Fruit fly (Drosophila melanogaster) whole organism, embryonic: ENCODE results near the gene CG43707.
A peak's percentile ranks its signal among the peaks of the same experiment; 100 is the strongest.

Experiments
- Asciz ChIP-seq: fragments of 200-800 bp; sonication (Bioruptor generic); optimal IDR thresholded peaks from 2 replicates; lab custom pipeline; 2017; ENCODE audit warnings: missing biosample characterization, mild to moderate bottlenecking, missing genetic modification characterization, missing genetic modification reagents
- BtbVII ChIP-seq: fragments of 200-800 bp; sonication (Bioruptor generic); optimal IDR thresholded peaks from 3 replicates; lab custom pipeline; 2017; ENCODE audit warnings: missing biosample characterization, mild to moderate bottlenecking, missing genetic modification characterization
- CG10431 ChIP-seq: fragments of 200-800 bp; sonication (Bioruptor generic); optimal IDR thresholded peaks from 3 replicates; lab custom pipeline; 2018; ENCODE audit warnings: missing biosample characterization, mild to moderate bottlenecking, missing genetic modification characterization
- CG12942 ChIP-seq: fragments of 200-800 bp; sonication (Bioruptor generic); optimal IDR thresholded peaks from 3 replicates; lab custom pipeline; 2016; ENCODE audit warnings: missing biosample characterization, missing genetic modification characterization
- CG13287 ChIP-seq: fragments of 200-800 bp; sonication (Bioruptor generic); IDR thresholded peaks from 2 replicates; pipeline ENCODE4 v1.3.6; 2022; ENCODE audit warnings: missing biosample characterization, missing genetic modification characterization; ENCODE audit not compliant: partially characterized antibody
- CG14014 ChIP-seq: fragments of 200-800 bp; sonication (Bioruptor generic); IDR thresholded peaks from 2 replicates; pipeline ENCODE4 v1.3.6; 2022; ENCODE audit warnings: missing biosample characterization, missing genetic modification characterization
- CG15011 ChIP-seq: fragments of 200-800 bp; sonication (Bioruptor generic); optimal IDR thresholded peaks from 3 replicates; lab custom pipeline; 2018; ENCODE audit warnings: missing biosample characterization, mild to moderate bottlenecking, missing genetic modification characterization
- CG16779 ChIP-seq: fragments of 200-800 bp; sonication (Bioruptor generic); IDR thresholded peaks from 2 replicates; pipeline ENCODE4 v1.3.6; 2022; ENCODE audit warnings: missing biosample characterization, missing genetic modification characterization
- CG17612 ChIP-seq: fragments of 200-800 bp; sonication (Bioruptor generic); IDR thresholded peaks from 2 replicates; pipeline ENCODE4 v1.3.6; 2022; ENCODE audit warnings: missing biosample characterization, missing genetic modification characterization
- CG17912 ChIP-seq: fragments of 200-800 bp; sonication (Bioruptor generic); optimal IDR thresholded peaks from 2 replicates; lab custom pipeline; 2018; ENCODE audit warnings: missing biosample characterization, mild to moderate bottlenecking, missing genetic modification characterization
- CG2678 ChIP-seq: fragments of 200-800 bp; sonication (Bioruptor generic); optimal IDR thresholded peaks from 3 replicates; lab custom pipeline; 2019; ENCODE audit warnings: missing biosample characterization, mild to moderate bottlenecking, missing genetic modification characterization, moderate library complexity
- CG4404 ChIP-seq: fragments of 200-800 bp; sonication (Bioruptor generic); IDR thresholded peaks from 2 replicates; pipeline ENCODE4 v1.3.6; 2022; ENCODE audit warnings: missing biosample characterization, missing genetic modification characterization
- CG5245 ChIP-seq: fragments of 200-800 bp; sonication (Bioruptor generic); optimal IDR thresholded peaks from 3 replicates; lab custom pipeline; 2016; ENCODE audit warnings: missing biosample characterization, missing genetic modification characterization
- CG6689 ChIP-seq: fragments of 200-800 bp; sonication (Bioruptor generic); IDR thresholded peaks from 2 replicates; pipeline ENCODE4 v1.3.6; 2022; ENCODE audit warnings: missing biosample characterization, missing genetic modification characterization
- CG6813 ChIP-seq: fragments of 200-800 bp; sonication (Bioruptor generic); optimal IDR thresholded peaks from 2 replicates; lab custom pipeline; 2017; ENCODE audit warnings: missing biosample characterization, missing genetic modification characterization, mild to moderate bottlenecking, moderate library complexity, missing genetic modification reagents
- CG8944 ChIP-seq: fragments of 200-800 bp; sonication (Bioruptor generic); optimal IDR thresholded peaks from 3 replicates; lab custom pipeline; 2016; ENCODE audit warnings: missing biosample characterization, missing genetic modification characterization
- CHES-1-like ChIP-seq: fragments of 200-800 bp; sonication (Bioruptor generic); optimal IDR thresholded peaks from 2 replicates; lab custom pipeline; 2016; ENCODE audit warnings: missing biosample characterization, missing genetic modification characterization
- Dip2 ChIP-seq: fragments of 200-800 bp; sonication (Bioruptor generic); IDR thresholded peaks from 2 replicates; pipeline ENCODE4 v1.3.6; 2022; ENCODE audit warnings: missing biosample characterization, missing genetic modification characterization
- Dref ChIP-seq: fragments of 200-800 bp; sonication (Bioruptor generic); IDR thresholded peaks from 2 replicates; pipeline ENCODE4 v1.3.6; 2022; ENCODE audit warnings: missing biosample characterization, missing genetic modification characterization
- ERR ChIP-seq: fragments of 200-800 bp; sonication (Bioruptor generic); optimal IDR thresholded peaks from 2 replicates; lab custom pipeline; 2016; ENCODE audit warnings: missing biosample characterization, missing genetic modification characterization
- HLH54F ChIP-seq: fragments of 200-800 bp; sonication (Bioruptor generic); optimal IDR thresholded peaks from 3 replicates; lab custom pipeline; 2016; ENCODE audit warnings: missing biosample characterization, missing genetic modification characterization
- Hsf ChIP-seq: fragments of 200-800 bp; sonication (Bioruptor generic); optimal IDR thresholded peaks from 3 replicates; lab custom pipeline; 2016; ENCODE audit warnings: missing biosample characterization, missing genetic modification characterization
- Lpt ChIP-seq: fragments of >200 bp; optimal IDR thresholded peaks from 2 replicates; lab custom pipeline; 2018; ENCODE audit warnings: missing biosample characterization, missing genetic modification characterization
- Mad ChIP-seq: fragments of 200-800 bp; sonication (Bioruptor generic); optimal IDR thresholded peaks from 2 replicates; lab custom pipeline; 2016; ENCODE audit warnings: missing biosample characterization, missing genetic modification characterization
- Max ChIP-seq: fragments of 200-800 bp; sonication (Bioruptor generic); optimal IDR thresholded peaks from 2 replicates; lab custom pipeline; 2016; ENCODE audit warnings: missing biosample characterization, mild to moderate bottlenecking, missing genetic modification characterization
- NC2α ChIP-seq: fragments of 200-800 bp; sonication (Bioruptor generic); optimal IDR thresholded peaks from 2 replicates; lab custom pipeline; 2016; ENCODE audit warnings: missing biosample characterization, missing genetic modification characterization
- NK7.1 ChIP-seq: fragments of 200-800 bp; sonication (Bioruptor generic); optimal IDR thresholded peaks from 3 replicates; lab custom pipeline; 2016; ENCODE audit warnings: missing biosample characterization, missing genetic modification characterization
- NfI ChIP-seq: fragments of 200-800 bp; sonication (Bioruptor generic); optimal IDR thresholded peaks from 3 replicates; lab custom pipeline; 2018; ENCODE audit warnings: missing biosample characterization, mild to moderate bottlenecking, missing genetic modification characterization, moderate library complexity
- PHDP ChIP-seq: fragments of 200-800 bp; sonication (Bioruptor generic); optimal IDR thresholded peaks from 3 replicates; lab custom pipeline; 2018; ENCODE audit warnings: missing biosample characterization, mild to moderate bottlenecking, missing genetic modification characterization, moderate library complexity
- Ptx1 ChIP-seq: fragments of 200-800 bp; sonication (Bioruptor generic); IDR thresholded peaks from 2 replicates; pipeline ENCODE4 v1.3.6; 2022; ENCODE audit warnings: missing biosample characterization, missing genetic modification characterization
- ap ChIP-seq: fragments of 200-800 bp; sonication (Bioruptor generic); IDR thresholded peaks from 2 replicates; pipeline ENCODE4 v1.3.6; 2022; ENCODE audit warnings: missing biosample characterization, missing genetic modification characterization
- bab2 ChIP-seq: fragments of 200-800 bp; sonication (Bioruptor generic); optimal IDR thresholded peaks from 2 replicates; lab custom pipeline; 2016; ENCODE audit warnings: missing biosample characterization, missing genetic modification characterization
- bcd ChIP-seq: fragments of 200-800 bp; sonication (Bioruptor generic); optimal IDR thresholded peaks from 2 replicates; lab custom pipeline; 2017; ENCODE audit warnings: missing biosample characterization, mild to moderate bottlenecking, missing genetic modification characterization
- bigmax ChIP-seq: fragments of 200-800 bp; sonication (Bioruptor generic); optimal IDR thresholded peaks from 2 replicates; lab custom pipeline; 2018; ENCODE audit warnings: missing biosample characterization, mild to moderate bottlenecking, missing genetic modification characterization
- btn ChIP-seq: fragments of 200-800 bp; sonication (Bioruptor generic); optimal IDR thresholded peaks from 2 replicates; lab custom pipeline; 2016; ENCODE audit warnings: missing biosample characterization, missing genetic modification characterization
- cad ChIP-seq: fragments of >200 bp; optimal IDR thresholded peaks from 2 replicates; lab custom pipeline; 2017; ENCODE audit warnings: missing biosample characterization, missing genetic modification characterization
- cato ChIP-seq: fragments of 200-800 bp; sonication (Bioruptor generic); optimal IDR thresholded peaks from 2 replicates; lab custom pipeline; 2016; ENCODE audit warnings: missing biosample characterization, missing genetic modification characterization, borderline replicate concordance
- caup ChIP-seq: fragments of 200-800 bp; sonication (Bioruptor generic); optimal IDR thresholded peaks from 3 replicates; lab custom pipeline; 2017; ENCODE audit warnings: missing biosample characterization, mild to moderate bottlenecking, missing genetic modification characterization, moderate library complexity; ENCODE audit not compliant: severe bottlenecking
- exex ChIP-seq: fragments of 200-800 bp; sonication (Bioruptor generic); optimal IDR thresholded peaks from 4 replicates; lab custom pipeline; 2018; ENCODE audit warnings: missing biosample characterization, mild to moderate bottlenecking, missing genetic modification characterization, moderate library complexity
- gro ChIP-seq: fragments of 200-800 bp; sonication (Bioruptor generic); optimal IDR thresholded peaks from 2 replicates; lab custom pipeline; 2016; ENCODE audit warnings: missing biosample characterization, missing genetic modification characterization
- gsb ChIP-seq: fragments of 200-800 bp; sonication (Bioruptor generic); IDR thresholded peaks from 2 replicates; pipeline ENCODE4 v1.3.6; 2022; ENCODE audit warnings: missing biosample characterization, missing genetic modification characterization
- ken ChIP-seq: fragments of 200-800 bp; sonication (Bioruptor generic); IDR thresholded peaks from 3 replicates; pipeline ENCODE4 v1.3.6; 2022; ENCODE audit warnings: missing biosample characterization, missing genetic modification characterization
- nom ChIP-seq: fragments of 200-800 bp; sonication (Bioruptor generic); optimal IDR thresholded peaks from 2 replicates; lab custom pipeline; 2017; ENCODE audit warnings: missing biosample characterization, missing genetic modification characterization, mild to moderate bottlenecking, moderate library complexity, missing genetic modification reagents
- p53 ChIP-seq: fragments of 200-800 bp; sonication (Bioruptor generic); optimal IDR thresholded peaks from 2 replicates; lab custom pipeline; 2016; ENCODE audit warnings: missing biosample characterization, missing genetic modification characterization
- rib ChIP-seq: fragments of 200-800 bp; sonication (Bioruptor generic); IDR thresholded peaks from 2 replicates; pipeline ENCODE4 v1.3.6; 2022; ENCODE audit warnings: missing biosample characterization, missing genetic modification characterization
- slp2 ChIP-seq: fragments of 200-800 bp; sonication (Bioruptor generic); optimal IDR thresholded peaks from 2 replicates; lab custom pipeline; 2016; ENCODE audit warnings: missing biosample characterization, missing genetic modification characterization
- sob ChIP-seq: fragments of 200-800 bp; sonication (Bioruptor generic); IDR thresholded peaks from 2 replicates; pipeline ENCODE4 v1.3.6; 2022; ENCODE audit warnings: missing biosample characterization, missing genetic modification characterization
- stwl ChIP-seq: fragments of 200-800 bp; sonication (Bioruptor generic); optimal IDR thresholded peaks from 3 replicates; lab custom pipeline; 2018; ENCODE audit warnings: missing biosample characterization, mild to moderate bottlenecking, missing genetic modification characterization, moderate library complexity
- tin ChIP-seq: fragments of 200-800 bp; sonication (Bioruptor generic); optimal IDR thresholded peaks from 3 replicates; lab custom pipeline; 2016; ENCODE audit warnings: missing biosample characterization, missing genetic modification characterization
- zfh1 ChIP-seq: fragments of 200-800 bp; sonication (Bioruptor generic); IDR thresholded peaks from 3 replicates; pipeline ENCODE4 v1.3.6; 2022; ENCODE audit warnings: missing biosample characterization, missing genetic modification characterization

CG43707 gene

DNA sequence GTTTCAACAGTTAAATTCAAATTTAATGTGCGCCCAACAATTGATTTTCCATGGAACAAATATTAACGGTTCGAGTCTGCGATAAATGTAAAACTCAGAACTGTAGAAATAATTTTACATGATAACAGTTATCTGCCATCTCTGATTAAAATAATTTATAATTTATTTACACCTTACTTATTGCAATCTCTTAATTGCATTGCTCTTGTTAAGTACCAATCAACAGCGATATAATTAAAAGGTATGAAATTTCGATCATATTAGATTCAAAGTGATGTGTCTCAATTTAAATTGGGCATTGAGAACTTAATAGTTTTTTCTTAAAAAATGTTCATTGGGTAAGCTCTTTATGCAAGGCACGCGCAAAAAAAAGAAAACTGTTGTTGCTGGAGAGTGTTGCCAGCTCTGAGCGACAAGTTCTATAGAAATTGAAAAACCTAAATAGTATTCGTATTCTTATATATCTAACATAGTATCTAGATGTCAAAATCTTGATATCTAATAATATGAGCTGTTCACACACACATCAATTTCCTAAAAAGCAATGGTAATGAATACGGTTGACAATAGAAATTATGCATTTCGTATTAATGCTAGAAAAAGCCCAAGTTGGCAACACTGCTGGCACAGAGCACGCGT, 45.9 kb downstream of the CG43707 start (continued):
- TF ChIP-seq caup (GFP tag; lab: Kevin White, UChicago) (no peak), PHDP (tag; lab: Kevin White, UChicago) (peak; percentile 43), CG2678 (peak; percentile 23), CG6689 (GFP tag; lab: Robert Waterston, UW) (peak; percentile 66), stwl (tag; lab: Kevin White, UChicago) (no peak), CG4404 (GFP tag; lab: Robert Waterston, UW) (no peak), CHES-1-like (GFP tag; lab: Kevin White, UChicago) (peak; percentile 23), NC2α (no peak), sob (peak; percentile 66; the same call in 1 of the 2 replicates), BtbVII (GFP tag; lab: Kevin White, UChicago) (peak; percentile 42), slp2 (GFP tag; lab: Kevin White, UChicago) (peak; percentile 39), bigmax (GFP tag; lab: Kevin White, UChicago) (no peak), rib (GFP tag; lab: Robert Waterston, UW) (no peak), HLH54F (GFP tag; lab: Kevin White, UChicago) (peak; percentile 58), bab2 (GFP tag; lab: Kevin White, UChicago) (peak; percentile 51), CG8944 (GFP tag; lab: Kevin White, UChicago) (peak; percentile 28), p53 (no peak), Dip2 (no peak), Ptx1 (GFP tag; lab: Robert Waterston, UW) (peak; percentile 76), CG6813 (GFP tag; lab: Kevin White, UChicago) (peak; percentile 11), CG17612 (GFP tag; lab: Robert Waterston, UW) (0 out of 2 replicates have a peak, but pooled peaks have one; percentile 24), NK7.1 (no peak), btn (GFP tag; lab: Kevin White, UChicago) (no peak), ap (peak; percentile 42; the same call in 1 of the 2 replicates), Lpt (GFP tag; lab: Kevin White, UChicago) (no peak), CG16779 (GFP tag; lab: Robert Waterston, UW) (0 out of 2 replicates have a peak, but pooled peaks have one; percentile 48), CG13287 (GFP tag; lab: Robert Waterston, UW) (peak; percentile 37), ken (GFP tag; lab: Robert Waterston, UW) (peak; percentile 52; the same call in 2 of the 3 replicates), tin (GFP tag; lab: Kevin White, UChicago) (peak; percentile 63), bcd (GFP tag; lab: Kevin White, UChicago) (peak; percentile 54), CG12942 (peak; percentile 34), CG5245 (GFP tag; lab: Kevin White, UChicago) (peak; percentile 38), Max (GFP tag; lab: Kevin White, UChicago) (peak; percentile 63), CG10431 (no peak), exex (peak; percentile 87), NfI (GFP tag; lab: Kevin White, UChicago) (peak; percentile 71), Asciz (GFP tag; lab: Kevin White, UChicago) (peak; percentile 42), CG15011 (GFP tag; lab: Kevin White, UChicago) (peak; percentile 11), cato (GFP tag; lab: Kevin White, UChicago) (peak; percentile 44), Dref (peak; percentile 21; the same call in 1 of the 2 replicates), nom (no peak), ERR (GFP tag; lab: Kevin White, UChicago) (no peak), CG14014 (peak; percentile 75), gsb (peak; percentile 43; the same call in 1 of the 2 replicates), CG17912 (GFP tag; lab: Kevin White, UChicago) (no peak), cad (no peak), gro (GFP tag; lab: Kevin White, UChicago) (no peak), zfh1 (GFP tag; lab: Robert Waterston, UW) (peak; percentile 62; the same call in 2 of the 3 replicates), Hsf (GFP tag; lab: Kevin White, UChicago) (peak; percentile 62), Mad (GFP tag; lab: Kevin White, UChicago) (peak; percentile 10)
